Fruit fly (Drosophila melanogaster) whole organism: Measurements from ENCODE around the gene CG3309.

ENCODE experiments used
- CG8478 ChIP-seq: fragments of >200 bp; optimal IDR thresholded peaks from 2 replicates; lab custom pipeline; 2018; ENCODE audit warnings: inconsistent platforms
- EcR ChIP-seq, 2 experiments: fragments of >200 bp; optimal IDR thresholded peaks; 2 replicates each; lab custom pipeline; 2017; ENCODE audit warnings: missing biosample characterization in 2 of 2, missing genetic modification characterization in 2 of 2, missing genetic modification reagents in 2 of 2
- psq ChIP-seq: fragments of >200 bp; optimal IDR thresholded peaks from 2 replicates; lab custom pipeline; 2017
- usp ChIP-seq: fragments of >200 bp; optimal IDR thresholded peaks from 2 replicates; lab custom pipeline; 2017; ENCODE audit warnings: missing biosample characterization, missing genetic modification characterization, mixed read lengths

dm6 chrX:5300623-5301283 lies 28.4 kb downstream of the CG3309 start:
- no peak for TF ChIP-seq psq (lab: Kevin White, UChicago)
- no peak for TF ChIP-seq CG8478 (lab: Kevin White, UChicago)
- no peak for TF ChIP-seq usp (GFP tag; lab: Kevin White, UChicago)
- TF ChIP-seq EcR (GFP tag; optimal IDR thresholded peaks at IDR 0.05; lab: Kevin White, UChicago), result no peak
